Worm (Caenorhabditis elegans): ENCODE measurements around the gene K03B4.1.

DNA sequence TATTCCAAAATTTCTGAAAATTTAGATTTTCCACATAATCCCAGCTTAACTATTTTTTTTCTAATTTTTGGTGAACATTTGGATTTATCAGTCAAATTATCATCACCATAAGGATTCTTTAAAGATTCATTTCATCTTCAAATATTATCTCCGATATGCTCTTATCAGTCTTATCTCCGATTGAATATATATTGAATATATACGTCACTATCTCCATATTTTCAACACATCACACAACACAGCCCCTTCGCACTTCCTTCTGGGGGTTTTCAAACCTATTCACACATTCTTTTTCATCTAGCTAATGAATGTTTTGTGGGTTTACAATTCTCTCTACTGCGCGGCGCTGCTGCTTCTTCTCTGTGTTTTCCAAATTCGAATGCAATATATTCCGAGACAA lies 9.5 kb downstream of the K03B4.1 start:
- TF ChIP-seq R02D3.7 (tag; optimal IDR thresholded peaks at IDR 0.05) (no peak), skn-1 (tag; optimal IDR thresholded peaks at IDR 0.05) (no peak), blmp-1 (tag; optimal IDR thresholded peaks at IDR 0.05; ENCODE audit: insufficient read depth) (no peak), ama-1 (optimal IDR thresholded peaks at IDR 0.05) (no peak), nhr-237 (tag; optimal IDR thresholded peaks at IDR 0.05) (no peak), ztf-4 (tag; optimal IDR thresholded peaks at IDR 0.05) (no peak), aly-2 (tag; optimal IDR thresholded peaks at IDR 0.05) (no peak), nhr-23 (tag; optimal IDR thresholded peaks at IDR 0.05) (no peak), ceh-16 (tag; optimal IDR thresholded peaks at IDR 0.05) (no peak), mdl-1 (tag; optimal IDR thresholded peaks at IDR 0.05) (no peak)
